Fruit fly (Drosophila melanogaster) whole organism, wandering third instar larva: ENCODE results near the gene CG15023.

Experiments
- Abd-B ChIP-seq: fragments of >200 bp; optimal IDR thresholded peaks from 2 replicates; lab custom pipeline; 2017; ENCODE audit warnings: missing biosample characterization, missing genetic modification characterization
- Dfd ChIP-seq: fragments of >200 bp; optimal IDR thresholded peaks from 2 replicates; lab custom pipeline; 2017; ENCODE audit warnings: missing biosample characterization, missing genetic modification characterization
- Dif ChIP-seq: fragments of 200-275, 200-300 bp; sonication (Bioruptor generic); optimal IDR thresholded peaks from 2 replicates; lab custom pipeline; 2018; ENCODE audit warnings: missing biosample characterization, missing genetic modification characterization; ENCODE audit not compliant: partially characterized antibody
- GATAd ChIP-seq: sonication (Bioruptor generic); optimal IDR thresholded peaks from 2 replicates; lab custom pipeline; 2016; ENCODE audit warnings: missing biosample characterization, missing genetic modification characterization
- dsf ChIP-seq: sonication (Bioruptor generic); optimal IDR thresholded peaks from 2 replicates; lab custom pipeline; 2016; ENCODE audit warnings: missing biosample characterization, missing genetic modification characterization, borderline replicate concordance
- jim ChIP-seq: fragments of 175-275, 200-325 bp; sonication (Bioruptor generic); optimal IDR thresholded peaks from 2 replicates; lab custom pipeline; 2016; ENCODE audit warnings: missing biosample characterization, mild to moderate bottlenecking, missing genetic modification characterization
- usp ChIP-seq: fragments of >200 bp; optimal IDR thresholded peaks from 2 replicates; lab custom pipeline; 2017; ENCODE audit warnings: missing biosample characterization, missing genetic modification characterization
- woc ChIP-seq: sonication (Bioruptor generic); optimal IDR thresholded peaks from 2 replicates; lab custom pipeline; 2016; ENCODE audit warnings: missing biosample characterization, mild to moderate bottlenecking, missing genetic modification characterization

DNA sequence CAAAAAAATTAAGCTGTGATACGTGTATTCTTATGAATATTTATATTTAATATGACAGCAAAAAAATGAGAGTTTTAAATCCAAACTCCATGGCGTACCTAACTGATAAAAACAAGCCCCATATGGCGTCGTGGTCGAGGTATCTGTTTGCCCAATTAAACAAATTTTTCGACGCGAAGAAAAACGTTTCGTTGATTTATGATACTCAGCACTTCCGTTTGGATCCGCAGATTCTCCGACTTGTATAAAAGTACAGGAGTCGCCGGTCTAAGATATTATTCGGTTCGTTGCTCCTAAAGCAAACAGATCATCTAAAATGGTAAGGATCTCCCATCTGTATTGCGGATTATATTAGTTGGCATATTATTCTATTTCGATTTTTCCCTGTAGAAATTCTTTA lies 10.1 kb upstream of the CG15023 start, which contains the start of gene CG32248:
- TF ChIP-seq Dfd (no peak), jim (no peak), woc (no peak), usp (no peak), GATAd (GFP tag; lab: Kevin White, UChicago) (no peak), Abd-B (GFP tag; lab: Kevin White, UChicago) (no peak), Dif (GFP tag; lab: Kevin White, UChicago) (no peak), dsf (GFP tag; lab: Kevin White, UChicago) (no peak)
